Fruit fly (Drosophila melanogaster) whole organism, larva: ENCODE measurements around the gene CG6763.
A peak's percentile ranks its signal among the peaks of the same experiment; 100 is the strongest.

Source experiments
- noc ChIP-seq: fragments of 200-800 bp; sonication (Bioruptor generic); optimal IDR thresholded peaks from 3 replicates; lab custom pipeline; 2019; ENCODE audit warnings: missing biosample characterization, mild to moderate bottlenecking, missing genetic modification characterization, moderate library complexity

The CG6763 gene

dm6 chr3R:23318928-23319327 lies 35.1 kb downstream of the CG6763 start:
- no peak for TF ChIP-seq noc (tag; lab: Kevin White, UChicago)

- TF ChIP-seq noc (tag; lab: Kevin White, UChicago) = no peak
These were observed 36.4 kb downstream of the CG6763 start for dm6 chr3R:23320251-23320650.

dm6 chr3R:23323639-23324350 lies 40.0 kb downstream of the CG6763 start:
- no peak for TF ChIP-seq noc (tag; lab: Kevin White, UChicago)

- TF ChIP-seq noc (tag; lab: Kevin White, UChicago) = no peak
These were observed 41.9 kb downstream of the CG6763 start for dm6 chr3R:23325710-23326109.

- TF ChIP-seq noc (tag; lab: Kevin White, UChicago) = peak; percentile 29
These were observed 42.5 kb downstream of the CG6763 start for dm6 chr3R:23326292-23326691.

- no peak for TF ChIP-seq noc (tag; lab: Kevin White, UChicago)
These were observed 43.9 kb downstream of the CG6763 start for dm6 chr3R:23327707-23328106.

dm6 chr3R:23331280-23331679 lies 47.5 kb downstream of the CG6763 start:
- TF ChIP-seq noc (tag; lab: Kevin White, UChicago) = no peak

- peak; percentile 68 for TF ChIP-seq noc (tag; lab: Kevin White, UChicago)
These were observed 48.1 kb downstream of the CG6763 start for dm6 chr3R:23331865-23332367.

- TF ChIP-seq noc (tag; lab: Kevin White, UChicago) = peak; percentile 59
These were observed 48.9 kb downstream of the CG6763 start for dm6 chr3R:23332535-23333333.

dm6 chr3R:23333334-23334035 lies 49.7 kb downstream of the CG6763 start:
- TF ChIP-seq noc (tag; lab: Kevin White, UChicago) = no peak

dm6 chr3R:23334036-23334744 lies 50.4 kb downstream of the CG6763 start:
- TF ChIP-seq noc (tag; lab: Kevin White, UChicago) = no peak

- peak; percentile 64 for TF ChIP-seq noc (tag; lab: Kevin White, UChicago)
These were observed 51.1 kb downstream of the CG6763 start for dm6 chr3R:23334866-23335265.

- TF ChIP-seq noc (tag; lab: Kevin White, UChicago) = peak; percentile 95
These were observed 51.8 kb downstream of the CG6763 start for dm6 chr3R:23335577-23335976.
